5 fruit fly cellular contexts compared by ENCODE assay signal in genomic region chrX:17710273-17711085, dm6.
TF ChIP-seq lines count a peak whose summit lies in the region.

No protein-coding gene starts in this region.

- no peak for TF ChIP-seq CTCF in whole organism, embryonic (GFP tag; optimal IDR thresholded peaks at IDR 0.05; lab: Kevin White, UChicago)

TF ChIP-seq in Kc167, 6 proteins besides CTCF, POLR2A, EP300 and RAD21:
- no peak for TF ChIP-seq insv (optimal IDR thresholded peaks at IDR 0.05; lab: Kevin White, UChicago)
- TF ChIP-seq psq (optimal IDR thresholded peaks at IDR 0.05; lab: Kevin White, UChicago) = peak; percentile 60

TF ChIP-seq in whole organism, adult, 20 proteins besides CTCF, POLR2A, EP300 and RAD21:
- peak; percentile 50 for TF ChIP-seq pad (GFP tag; optimal IDR thresholded peaks at IDR 0.05; lab: Kevin White, UChicago)
- TF ChIP-seq Crg-1 (GFP tag; optimal IDR thresholded peaks at IDR 0.05; lab: Kevin White, UChicago) = no peak
- peak; percentile 73 for TF ChIP-seq tj (GFP tag; optimal IDR thresholded peaks at IDR 0.05; lab: Kevin White, UChicago)
- no peak for TF ChIP-seq cnc (optimal IDR thresholded peaks at IDR 0.05; lab: Kevin White, UChicago)
- no peak for TF ChIP-seq CG1620 (GFP tag; optimal IDR thresholded peaks at IDR 0.05; lab: Kevin White, UChicago)

TF ChIP-seq in whole organism, embryonic, 481 proteins besides CTCF, POLR2A, EP300 and RAD21 (continues in another document):
- TF ChIP-seq Deaf1 (tag; optimal IDR thresholded peaks at IDR 0.05; lab: Kevin White, UChicago) = peak; percentile 47
- TF ChIP-seq vvl (GFP tag; IDR thresholded peaks at IDR 0.05; lab: Robert Waterston, UW) = peak; percentile 50; the same call in 1 of the 2 replicates
- peak; percentile 98 for TF ChIP-seq onecut (GFP tag; IDR thresholded peaks at IDR 0.05; lab: Robert Waterston, UW)
- TF ChIP-seq CG4360 (GFP tag; IDR thresholded peaks at IDR 0.05; lab: Robert Waterston, UW) = peak; percentile 93
- TF ChIP-seq CG4282 (GFP tag; optimal IDR thresholded peaks at IDR 0.05; lab: Kevin White, UChicago) = no peak
- no peak for TF ChIP-seq CG6254 (GFP tag; optimal IDR thresholded peaks at IDR 0.05; lab: Kevin White, UChicago)
- TF ChIP-seq CG4424 (GFP tag; optimal IDR thresholded peaks at IDR 0.05; lab: Kevin White, UChicago) = no peak
- peak in 1 of 2 experiments; percentile 1 for TF ChIP-seq Pdp1 (GFP tag; optimal IDR thresholded peaks at IDR 0.05; lab: Kevin White, UChicago)
- TF ChIP-seq CG15514 (GFP tag; optimal IDR thresholded peaks at IDR 0.05; lab: Kevin White, UChicago) = no peak
- TF ChIP-seq sens (GFP tag; lab: Kevin White, UChicago) = peak; percentile 83
- TF ChIP-seq nerfin-1 (tag; optimal IDR thresholded peaks at IDR 0.05; lab: Kevin White, UChicago) = peak; percentile 18
- peak; percentile 59 for TF ChIP-seq Jarid2 (GFP tag; optimal IDR thresholded peaks at IDR 0.05; lab: Kevin White, UChicago)
- TF ChIP-seq nom (GFP tag; optimal IDR thresholded peaks at IDR 0.05; lab: Kevin White, UChicago) = peak; percentile 12
- TF ChIP-seq cg (GFP tag; optimal IDR thresholded peaks at IDR 0.05; lab: Kevin White, UChicago) = peak; percentile 20
- TF ChIP-seq hbn (GFP tag; IDR thresholded peaks at IDR 0.05; lab: Robert Waterston, UW; ENCODE audit: partially characterized antibody) = peak; percentile 37; the same call in 1 of the 2 replicates
- 0 out of 3 replicates have a peak, but pooled peaks have one; percentile 27 for TF ChIP-seq CG6791 (GFP tag; IDR thresholded peaks at IDR 0.05; lab: Robert Waterston, UW; ENCODE audit: partially characterized antibody)
- TF ChIP-seq hb (GFP tag; IDR thresholded peaks at IDR 0.05; lab: Robert Waterston, UW; ENCODE audit: partially characterized antibody) = no peak
- peak in 1 of 2 experiments; percentile 85 for TF ChIP-seq eve (GFP tag; optimal IDR thresholded peaks at IDR 0.05; lab: Kevin White, UChicago)
- peak; percentile 16 for TF ChIP-seq Med (GFP tag; lab: Kevin White, UChicago)
- peak; percentile 90 to 92 for TF ChIP-seq Trl (optimal IDR thresholded peaks at IDR 0.05; lab: Kevin White, UChicago)
- no peak for TF ChIP-seq Trl (GFP tag; optimal IDR thresholded peaks at IDR 0.05; lab: Kevin White, UChicago)
- TF ChIP-seq abd-A (tag; optimal IDR thresholded peaks at IDR 0.05; lab: Kevin White, UChicago) = peak; percentile 94
- TF ChIP-seq CG8924 (tag; optimal IDR thresholded peaks at IDR 0.05; lab: Kevin White, UChicago) = peak; percentile 4
- peak; percentile 40; the same call in 1 of the 3 replicates for TF ChIP-seq HLH4C (GFP tag; IDR thresholded peaks at IDR 0.05; lab: Robert Waterston, UW; ENCODE audit: partially characterized antibody)
- TF ChIP-seq pros (GFP tag; optimal IDR thresholded peaks at IDR 0.05; lab: Kevin White, UChicago) = peak; percentile 41
- TF ChIP-seq yki (optimal IDR thresholded peaks at IDR 0.05; lab: Kevin White, UChicago) = peak; percentile 70

TF ChIP-seq in whole organism, prepupa, 60 proteins besides CTCF, POLR2A, EP300 and RAD21:
- peak; percentile 5 for TF ChIP-seq fkh (GFP tag; optimal IDR thresholded peaks at IDR 0.05; lab: Kevin White, UChicago)
- TF ChIP-seq CG8119 (GFP tag; IDR thresholded peaks at IDR 0.05; lab: Robert Waterston, UW) = 0 out of 3 replicates have a peak, but pooled peaks have one; percentile 25
- no peak for TF ChIP-seq fd59A (GFP tag; optimal IDR thresholded peaks at IDR 0.05; lab: Kevin White, UChicago)
- 0 out of 3 replicates have a peak, but pooled peaks have one; percentile 19 for TF ChIP-seq CG6163 (GFP tag; IDR thresholded peaks at IDR 0.05; lab: Robert Waterston, UW)
- TF ChIP-seq CG6854 (GFP tag; optimal IDR thresholded peaks at IDR 0.05; lab: Kevin White, UChicago) = peak; percentile 54
- peak; percentile 28 for TF ChIP-seq svp (GFP tag; lab: Kevin White, UChicago)
- no peak for TF ChIP-seq OdsH (GFP tag; optimal IDR thresholded peaks at IDR 0.05; lab: Kevin White, UChicago)
TF ChIP-seq in whole organism, prepupa: peak in this region for 5.

TF ChIP-seq in whole organism, wandering third instar larva, 38 proteins besides CTCF, POLR2A, EP300 and RAD21:
- no peak for TF ChIP-seq CG9705 (GFP tag; optimal IDR thresholded peaks at IDR 0.05; lab: Kevin White, UChicago)
- TF ChIP-seq Dif (GFP tag; optimal IDR thresholded peaks at IDR 0.05; lab: Kevin White, UChicago; ENCODE audit: partially characterized antibody) = peak; percentile 79
- no peak for TF ChIP-seq h (GFP tag; optimal IDR thresholded peaks at IDR 0.05; lab: Kevin White, UChicago)
- no peak for TF ChIP-seq brk (GFP tag; optimal IDR thresholded peaks at IDR 0.05; lab: Kevin White, UChicago)
- no peak for TF ChIP-seq Hr78 (GFP tag; optimal IDR thresholded peaks at IDR 0.05; lab: Kevin White, UChicago)
- no peak for TF ChIP-seq Jra (GFP tag; optimal IDR thresholded peaks at IDR 0.05; lab: Kevin White, UChicago)
- TF ChIP-seq tai (GFP tag; optimal IDR thresholded peaks at IDR 0.05; lab: Kevin White, UChicago) = no peak
- TF ChIP-seq Myc (optimal IDR thresholded peaks at IDR 0.05; lab: Kevin White, UChicago) = no peak
- TF ChIP-seq Vsx2 (GFP tag; optimal IDR thresholded peaks at IDR 0.05; lab: Kevin White, UChicago; ENCODE audit: partially characterized antibody) = no peak
- TF ChIP-seq sage (GFP tag; optimal IDR thresholded peaks at IDR 0.05; lab: Kevin White, UChicago) = no peak
- TF ChIP-seq CrebA (GFP tag; optimal IDR thresholded peaks at IDR 0.05; lab: Kevin White, UChicago; ENCODE audit: borderline replicate concordance) = no peak
- peak; percentile 24 to 73 for TF ChIP-seq dl (GFP tag; optimal IDR thresholded peaks at IDR 0.05; lab: Kevin White, UChicago; ENCODE audit: insufficient read depth in 1 of 2, partially characterized antibody in 2 of 2)
- TF ChIP-seq lola (GFP tag; optimal IDR thresholded peaks at IDR 0.05; lab: Kevin White, UChicago) = no peak
- TF ChIP-seq psq (GFP tag; optimal IDR thresholded peaks at IDR 0.05; lab: Kevin White, UChicago) = peak; percentile 55
- no peak for TF ChIP-seq rgr (GFP tag; optimal IDR thresholded peaks at IDR 0.05; lab: Kevin White, UChicago)
- TF ChIP-seq Rel (GFP tag; optimal IDR thresholded peaks at IDR 0.05; lab: Kevin White, UChicago) = no peak
- peak; percentile 65 for TF ChIP-seq Rel (tag; optimal IDR thresholded peaks at IDR 0.05; lab: Kevin White, UChicago)
